Fruit fly (Drosophila melanogaster) whole organism, embryonic: ENCODE data around the gene CG5863.

Experiments
- Adf1 ChIP-seq: fragments of 200-800 bp; sonication (Bioruptor generic); IDR thresholded peaks from 2 replicates; pipeline ENCODE4 v1.3.6; 2022; ENCODE audit warnings: missing biosample characterization, missing genetic modification characterization
- Atf3 ChIP-seq: fragments of 200-800 bp; sonication (Bioruptor generic); optimal IDR thresholded peaks from 3 replicates; lab custom pipeline; 2016; ENCODE audit warnings: missing biosample characterization, missing genetic modification characterization
- Awh ChIP-seq: fragments of 200-800 bp; sonication (Bioruptor generic); IDR thresholded peaks from 2 replicates; pipeline ENCODE4, ENCODE4 v1.3.6; 2022; ENCODE audit warnings: missing biosample characterization, missing genetic modification characterization
- CG10321 ChIP-seq: fragments of 200-800 bp; sonication (Bioruptor generic); IDR thresholded peaks from 2 replicates; pipeline ENCODE4 v1.3.6; 2022; ENCODE audit warnings: missing biosample characterization, missing genetic modification characterization
- CG11456 ChIP-seq: fragments of 200-800 bp; sonication (Bioruptor generic); IDR thresholded peaks from 3 replicates; pipeline ENCODE4 v1.3.6; 2022; ENCODE audit warnings: missing biosample characterization, missing genetic modification characterization
- CG13775 ChIP-seq: fragments of 200-800 bp; sonication (Bioruptor generic); optimal IDR thresholded peaks from 3 replicates; lab custom pipeline; 2017; ENCODE audit warnings: missing biosample characterization, mild to moderate bottlenecking, missing genetic modification characterization
- CG14710 ChIP-seq: fragments of 200-800 bp; sonication (Bioruptor generic); optimal IDR thresholded peaks from 3 replicates; lab custom pipeline; 2019; ENCODE audit warnings: missing biosample characterization, mild to moderate bottlenecking, missing genetic modification characterization, moderate library complexity
- CG15514 ChIP-seq: fragments of 200-800 bp; sonication (Bioruptor generic); optimal IDR thresholded peaks from 3 replicates; lab custom pipeline; 2017; ENCODE audit warnings: missing biosample characterization, missing genetic modification characterization, mild to moderate bottlenecking, moderate library complexity, missing genetic modification reagents
- CG16779 ChIP-seq: fragments of 200-800 bp; sonication (Bioruptor generic); IDR thresholded peaks from 2 replicates; pipeline ENCODE4 v1.3.6; 2022; ENCODE audit warnings: missing biosample characterization, missing genetic modification characterization
- CG18262 ChIP-seq: fragments of 200-800 bp; optimal IDR thresholded peaks from 3 replicates; lab custom pipeline; 2019; ENCODE audit warnings: missing biosample characterization, mild to moderate bottlenecking, missing genetic modification characterization, moderate library complexity
- CG33557 ChIP-seq: fragments of 200-800 bp; sonication (Bioruptor generic); optimal IDR thresholded peaks from 2 replicates; lab custom pipeline; 2019; ENCODE audit warnings: missing biosample characterization, mild to moderate bottlenecking, missing genetic modification characterization, moderate library complexity
- CG7271 ChIP-seq: fragments of 200-800 bp; sonication (Bioruptor generic); optimal IDR thresholded peaks from 2 replicates; lab custom pipeline; 2018; ENCODE audit warnings: missing biosample characterization, mild to moderate bottlenecking, missing genetic modification characterization, moderate library complexity
- CG8359 ChIP-seq: fragments of 200-800 bp; sonication (Bioruptor generic); optimal IDR thresholded peaks from 2 replicates; lab custom pipeline; 2017; ENCODE audit warnings: missing biosample characterization, mild to moderate bottlenecking, missing genetic modification characterization, borderline replicate concordance
- CG9817 ChIP-seq: fragments of 200-800 bp; sonication (Bioruptor generic); optimal IDR thresholded peaks from 2 replicates; lab custom pipeline; 2018; ENCODE audit warnings: missing biosample characterization, mild to moderate bottlenecking, missing genetic modification characterization, moderate library complexity
- CHES-1-like ChIP-seq: fragments of 200-800 bp; sonication (Bioruptor generic); optimal IDR thresholded peaks from 2 replicates; lab custom pipeline; 2016; ENCODE audit warnings: missing biosample characterization, missing genetic modification characterization
- Camta ChIP-seq: fragments of 200-800 bp; sonication (Bioruptor generic); optimal IDR thresholded peaks from 2 replicates; lab custom pipeline; 2016; ENCODE audit warnings: missing biosample characterization, missing genetic modification characterization
- D19B ChIP-seq: fragments of 200-800 bp; sonication (Bioruptor generic); optimal IDR thresholded peaks from 2 replicates; lab custom pipeline; 2017; ENCODE audit warnings: missing biosample characterization, mild to moderate bottlenecking, missing genetic modification characterization
- Fer2 ChIP-seq: fragments of 200-800 bp; sonication (Bioruptor generic); optimal IDR thresholded peaks from 2 replicates; lab custom pipeline; 2018; ENCODE audit warnings: missing biosample characterization, mild to moderate bottlenecking, missing genetic modification characterization, moderate library complexity
- HLH4C ChIP-seq: fragments of 200-800 bp; sonication (Bioruptor generic); IDR thresholded peaks from 3 replicates; pipeline ENCODE4 v1.3.6; 2022; ENCODE audit warnings: missing biosample characterization, missing genetic modification characterization; ENCODE audit not compliant: partially characterized antibody
- HLHmδ ChIP-seq: fragments of 200-800 bp; sonication (Bioruptor generic); optimal IDR thresholded peaks from 2 replicates; lab custom pipeline; 2018; ENCODE audit warnings: missing biosample characterization, mild to moderate bottlenecking, missing genetic modification characterization, moderate library complexity
- NFAT ChIP-seq: fragments of 200-800 bp; sonication (Bioruptor generic); IDR thresholded peaks from 2 replicates; pipeline ENCODE4 v1.3.6; 2022; ENCODE audit warnings: missing biosample characterization, missing genetic modification characterization
- Nf-YB ChIP-seq: fragments of 200-800 bp; sonication (Bioruptor generic); optimal IDR thresholded peaks from 3 replicates; lab custom pipeline; 2019; ENCODE audit warnings: missing biosample characterization, mild to moderate bottlenecking, missing genetic modification characterization, moderate library complexity
- Ptx1 ChIP-seq: fragments of 200-800 bp; sonication (Bioruptor generic); IDR thresholded peaks from 2 replicates; pipeline ENCODE4 v1.3.6; 2022; ENCODE audit warnings: missing biosample characterization, missing genetic modification characterization
- Six4 ChIP-seq: fragments of 200-800 bp; sonication (Bioruptor generic); optimal IDR thresholded peaks from 2 replicates; lab custom pipeline; 2016; ENCODE audit warnings: missing biosample characterization, missing genetic modification characterization
- Stat92E ChIP-seq, 3 experiments: fragments of >200 bp in 2 of 3; fragments of 200-800 bp in 1 of 3; sonication (Bioruptor generic) in 1 of 3; optimal IDR thresholded peaks; 2 replicates each; lab custom pipeline; 2017 to 2019; ENCODE audit warnings: missing biosample characterization in 3 of 3, missing genetic modification characterization in 3 of 3, mild to moderate bottlenecking in 1 of 3, moderate library complexity in 1 of 3
- al ChIP-seq: fragments of 200-800 bp; sonication (Bioruptor generic); IDR thresholded peaks from 2 replicates; pipeline ENCODE4 v1.3.6; 2022; ENCODE audit warnings: missing biosample characterization, missing genetic modification characterization
- aop ChIP-seq: fragments of 200-800 bp; sonication (Bioruptor generic); IDR thresholded peaks from 2 replicates; pipeline ENCODE4 v1.3.6; 2022; ENCODE audit warnings: missing biosample characterization, missing genetic modification characterization
- ase ChIP-seq: fragments of 200-800 bp; sonication (Bioruptor generic); IDR thresholded peaks from 3 replicates; pipeline ENCODE4 v1.3.6; 2022; ENCODE audit warnings: missing biosample characterization, missing genetic modification characterization
- bigmax ChIP-seq: fragments of 200-800 bp; sonication (Bioruptor generic); optimal IDR thresholded peaks from 2 replicates; lab custom pipeline; 2018; ENCODE audit warnings: missing biosample characterization, mild to moderate bottlenecking, missing genetic modification characterization
- dan ChIP-seq: fragments of 200-800 bp; sonication (Bioruptor generic); IDR thresholded peaks from 2 replicates; pipeline ENCODE4 v1.3.6; 2022; ENCODE audit warnings: missing biosample characterization, missing genetic modification characterization
- dm ChIP-seq: fragments of 200-800 bp; sonication (Bioruptor generic); optimal IDR thresholded peaks from 3 replicates; lab custom pipeline; 2016; ENCODE audit warnings: missing biosample characterization, missing genetic modification characterization
- hkb ChIP-seq, 2 experiments: fragments of 200-800 bp in 1 of 2; fragments of >200 bp in 1 of 2; sonication (Bioruptor generic) in 1 of 2; IDR thresholded peaks in 1 of 2; optimal IDR thresholded peaks in 1 of 2; 2 replicates each; pipeline versions ENCODE4 v1.3.6 to Lab custom; 2017 to 2022; ENCODE audit warnings: missing biosample characterization in 1 of 2, missing genetic modification characterization in 1 of 2
- ind ChIP-seq: fragments of 200-800 bp; sonication (Bioruptor generic); optimal IDR thresholded peaks from 3 replicates; lab custom pipeline; 2016; ENCODE audit warnings: missing biosample characterization, missing genetic modification characterization
- lab ChIP-seq: fragments of 200-800 bp; sonication (Bioruptor generic); optimal IDR thresholded peaks from 3 replicates; lab custom pipeline; 2017; ENCODE audit warnings: missing biosample characterization, missing genetic modification characterization, mild to moderate bottlenecking, moderate library complexity, missing genetic modification reagents
- lola ChIP-seq, 3 experiments: fragments of >200 bp in 2 of 3; fragments of 200-800 bp in 1 of 3; sonication (Bioruptor generic) in 1 of 3; optimal IDR thresholded peaks; 2 replicates each; lab custom pipeline; 2017 to 2019; ENCODE audit warnings: missing biosample characterization in 3 of 3, missing genetic modification characterization in 3 of 3, mild to moderate bottlenecking in 1 of 3, moderate library complexity in 1 of 3
- luna ChIP-seq: fragments of 200-800 bp; sonication (Bioruptor generic); optimal IDR thresholded peaks from 2 replicates; lab custom pipeline; 2016; ENCODE audit warnings: missing biosample characterization, missing genetic modification characterization
- pfk ChIP-seq: fragments of 200-800 bp; sonication (Bioruptor generic); optimal IDR thresholded peaks from 2 replicates; lab custom pipeline; 2018; ENCODE audit warnings: missing biosample characterization, mild to moderate bottlenecking, missing genetic modification characterization, moderate library complexity
- pho ChIP-seq: fragments of 200-800 bp; sonication (Bioruptor generic); optimal IDR thresholded peaks from 2 replicates; lab custom pipeline; 2016; ENCODE audit warnings: missing biosample characterization, missing genetic modification characterization
- psq ChIP-seq: fragments of 200-800 bp; sonication (Bioruptor generic); optimal IDR thresholded peaks from 2 replicates; lab custom pipeline; 2017; ENCODE audit warnings: missing biosample characterization, missing genetic modification characterization
- ro ChIP-seq: fragments of 200-800 bp; sonication (Bioruptor generic); IDR thresholded peaks from 2 replicates; pipeline ENCODE4 v1.3.6; 2022; ENCODE audit warnings: missing biosample characterization, missing genetic modification characterization
- schlank ChIP-seq: fragments of 200-800 bp; sonication (Bioruptor generic); optimal IDR thresholded peaks from 2 replicates; lab custom pipeline; 2018; ENCODE audit warnings: missing biosample characterization, mild to moderate bottlenecking, missing genetic modification characterization
- sna ChIP-seq: fragments of 200-800 bp; sonication (Bioruptor generic); IDR thresholded peaks from 2 replicates; pipeline ENCODE4 v1.3.6; 2022; ENCODE audit warnings: missing biosample characterization, missing genetic modification characterization; ENCODE audit not compliant: partially characterized antibody
- stc ChIP-seq: fragments of 200-800 bp; sonication (Bioruptor generic); IDR thresholded peaks from 2 replicates; pipeline ENCODE4 v1.3.6; 2022; ENCODE audit warnings: missing biosample characterization, missing genetic modification characterization
- tin ChIP-seq: fragments of 200-800 bp; sonication (Bioruptor generic); optimal IDR thresholded peaks from 3 replicates; lab custom pipeline; 2016; ENCODE audit warnings: missing biosample characterization, missing genetic modification characterization
- tll ChIP-seq, 2 experiments: fragments of 200-800 bp in 1 of 2; fragments of >200 bp in 1 of 2; sonication (Bioruptor generic) in 1 of 2; optimal IDR thresholded peaks; 2 replicates each; lab custom pipeline; 2017 to 2019; ENCODE audit warnings: missing biosample characterization in 2 of 2, missing genetic modification characterization in 2 of 2, mild to moderate bottlenecking in 1 of 2, moderate library complexity in 1 of 2
- vvl ChIP-seq: fragments of 200-800 bp; sonication (Bioruptor generic); IDR thresholded peaks from 2 replicates; pipeline ENCODE4 v1.3.6; 2022; ENCODE audit warnings: missing biosample characterization, missing genetic modification characterization
- z ChIP-seq: fragments of 200-800 bp; sonication (Bioruptor generic); IDR thresholded peaks from 3 replicates; pipeline ENCODE4 v1.3.6; 2022; ENCODE audit warnings: missing biosample characterization, missing genetic modification characterization

CG5863 gene

DNA sequence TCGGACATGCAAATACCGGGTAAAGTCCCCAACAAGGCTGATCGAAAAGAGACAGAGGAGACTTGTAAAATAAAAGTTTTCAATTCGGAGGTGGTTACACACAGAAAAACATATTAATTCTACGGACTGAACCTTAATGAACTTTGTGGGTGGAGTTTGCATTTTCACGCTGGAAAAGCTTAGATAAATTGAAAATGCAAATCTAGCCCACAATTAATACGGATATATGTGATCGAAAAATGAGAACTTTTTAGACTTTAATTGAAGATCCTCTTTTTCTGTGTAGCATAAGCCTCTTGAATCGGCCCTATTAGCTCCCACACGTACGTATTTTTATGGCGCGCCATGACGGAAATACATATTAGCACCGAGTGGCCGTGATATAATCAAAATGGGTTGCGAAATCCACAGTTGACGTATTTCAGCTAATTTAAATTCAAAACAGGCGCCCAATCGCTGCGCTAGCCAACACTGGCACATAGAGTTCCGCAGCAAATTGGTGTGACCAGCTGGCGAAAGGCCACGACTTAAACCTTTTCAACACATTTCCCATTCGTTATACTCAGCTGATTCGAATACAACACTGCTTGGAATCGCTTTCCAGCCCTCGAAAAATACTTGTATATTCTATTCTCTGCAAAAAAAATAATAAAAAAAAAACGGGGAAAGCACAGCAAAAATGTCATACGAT is 25.4 kb upstream of the CG5863 start (continued):
- TF ChIP-seq CG13775 (GFP tag; lab: Kevin White, UChicago): peak; percentile 38
- peak; percentile 28 for TF ChIP-seq CG18262 (tag; lab: Kevin White, UChicago)
- peak; percentile 76 for TF ChIP-seq lab (GFP tag; lab: Kevin White, UChicago)
- TF ChIP-seq Fer2 (tag; lab: Kevin White, UChicago): peak; percentile 3
- TF ChIP-seq lola (GFP tag; optimal IDR thresholded peaks at IDR 0.05; lab: Kevin White, UChicago): no peak
- TF ChIP-seq sna: 0 out of 2 replicates have a peak, but pooled peaks have one; percentile 53
- peak; percentile 56 for TF ChIP-seq dm
- no peak for TF ChIP-seq Stat92E (GFP tag; optimal IDR thresholded peaks at IDR 0.05; lab: Kevin White, UChicago)
- TF ChIP-seq CG14710: peak; percentile 64
- TF ChIP-seq hkb (optimal IDR thresholded peaks at IDR 0.05; lab: Kevin White, UChicago): peak; percentile 43
- peak; percentile 52; the same call in 1 of the 2 replicates for TF ChIP-seq hkb (GFP tag; IDR thresholded peaks at IDR 0.05; lab: Robert Waterston, UW)
- TF ChIP-seq CG8359 (GFP tag; lab: Kevin White, UChicago): peak; percentile 9
- TF ChIP-seq HLH4C (GFP tag; lab: Robert Waterston, UW): no peak
- 0 out of 2 replicates have a peak, but pooled peaks have one; percentile 7 for TF ChIP-seq CG10321 (GFP tag; lab: Robert Waterston, UW)
- peak; percentile 5 for TF ChIP-seq schlank
- peak; percentile 38 for TF ChIP-seq CG9817 (tag; lab: Kevin White, UChicago)
- 0 out of 2 replicates have a peak, but pooled peaks have one; percentile 45 for TF ChIP-seq aop
- peak; percentile 74 for TF ChIP-seq CHES-1-like
- TF ChIP-seq vvl: peak; percentile 91
- TF ChIP-seq CG15514 (GFP tag; lab: Kevin White, UChicago): peak; percentile 91
- no peak for TF ChIP-seq Atf3 (GFP tag; lab: Kevin White, UChicago)
- TF ChIP-seq stc: 0 out of 2 replicates have a peak, but pooled peaks have one; percentile 15
- no peak for TF ChIP-seq ase (GFP tag; lab: Robert Waterston, UW)
- peak; percentile 66 for TF ChIP-seq luna
- TF ChIP-seq HLHmδ: peak; percentile 31
- TF ChIP-seq pho (GFP tag; lab: Kevin White, UChicago): peak; percentile 56
- no peak for TF ChIP-seq CG7271 (tag; lab: Kevin White, UChicago)
- no peak for TF ChIP-seq z (GFP tag; lab: Robert Waterston, UW)
- peak; percentile 77; the same call in 2 of the 3 replicates for TF ChIP-seq CG11456 (GFP tag; lab: Robert Waterston, UW)
- TF ChIP-seq dan: no peak
- TF ChIP-seq Nf-YB (GFP tag; lab: Kevin White, UChicago): no peak
- TF ChIP-seq ind (GFP tag; lab: Kevin White, UChicago): peak; percentile 62
- no peak for TF ChIP-seq Six4 (GFP tag; lab: Kevin White, UChicago)
- no peak for TF ChIP-seq psq
- no peak for TF ChIP-seq D19B (GFP tag; lab: Kevin White, UChicago)
- peak; percentile 8 for TF ChIP-seq CG33557
- peak; percentile 58; the same call in 1 of the 2 replicates for TF ChIP-seq Ptx1
- peak; percentile 54 for TF ChIP-seq NFAT (GFP tag; lab: Robert Waterston, UW)
- no peak for TF ChIP-seq Awh (GFP tag; lab: Robert Waterston, UW)
- peak; percentile 38 for TF ChIP-seq bigmax (GFP tag; lab: Kevin White, UChicago)
- TF ChIP-seq tin: peak; percentile 69
- no peak for TF ChIP-seq tll (GFP tag; optimal IDR thresholded peaks at IDR 0.05; lab: Kevin White, UChicago)
- TF ChIP-seq al (GFP tag; lab: Robert Waterston, UW): no peak
- TF ChIP-seq ro (GFP tag; lab: Robert Waterston, UW): no peak
- TF ChIP-seq Camta (GFP tag; lab: Kevin White, UChicago): peak; percentile 44
- peak; percentile 43 for TF ChIP-seq pfk (GFP tag; lab: Kevin White, UChicago)
- peak; percentile 42; the same call in 1 of the 2 replicates for TF ChIP-seq Adf1 (GFP tag; lab: Robert Waterston, UW)
- 0 out of 2 replicates have a peak, but pooled peaks have one; percentile 18 for TF ChIP-seq CG16779 (GFP tag; lab: Robert Waterston, UW)
